Worm (Caenorhabditis elegans) whole organism, early embryonic: ENCODE measurements around the gene marc-2.

Experiments used
- ama-1 ChIP-seq: fragments of 150-350 bp; optimal IDR thresholded peaks from 2 replicates; lab custom pipeline; 2014
- ets-7 ChIP-seq: sonication (generic microtip); optimal IDR thresholded peaks from 2 replicates; lab custom pipeline; 2016; ENCODE audit warnings: missing genotype, missing genetic modification characterization, missing compliant biosample characterization
- hnd-1 ChIP-seq: sonication (generic microtip); optimal IDR thresholded peaks from 2 replicates; lab custom pipeline; 2016; ENCODE audit warnings: missing genetic modification characterization, missing compliant biosample characterization
- pes-1 ChIP-seq: fragments of 200-800 bp; sonication (Bioruptor generic); IDR thresholded peaks from 2 replicates; pipeline ENCODE4 v1.3.6; 2022; ENCODE audit warnings: missing genetic modification reagents, missing genetic modification characterization, missing compliant biosample characterization
- scrt-1 ChIP-seq: fragments of 200-800 bp; sonication (Bioruptor generic); IDR thresholded peaks from 2 replicates; pipeline ENCODE4 v1.3.6; 2022; ENCODE audit warnings: missing genetic modification characterization, missing compliant biosample characterization

ce11 chrII:10693655-10694054 lies 32.9 kb upstream of the marc-2 start, which contains the start of gene gbh-1:
- no peak for TF ChIP-seq ama-1 (lab: Kevin White, UChicago)
- TF ChIP-seq scrt-1 (GFP tag; lab: Robert Waterston, UW), result no peak
- TF ChIP-seq pes-1, result no peak
- TF ChIP-seq ets-7 (tag; lab: Kevin White, UChicago), result no peak
- TF ChIP-seq hnd-1 (tag; lab: Kevin White, UChicago), result no peak
